Worm (Caenorhabditis elegans) whole organism, L4/young adult: ENCODE measurements around the gene srt-15.
"Not testable (repeated sequence)": the region's sequence is repeated elsewhere in the genome, so short reads cannot be mapped to it uniquely, and the experiment has no call there.

Experiments used
- W03F9.2 ChIP-seq: fragments of 150-350 bp; optimal IDR thresholded peaks from 2 replicates; lab custom pipeline; 2014; ENCODE audit warnings: missing biosample characterization, missing genetic modification characterization
- dao-5 ChIP-seq: sonication (generic microtip); optimal IDR thresholded peaks from 2 replicates; lab custom pipeline; 2016; ENCODE audit warnings: missing genotype, missing genetic modification characterization, moderate library complexity, missing compliant biosample characterization
- him-1 ChIP-seq: sonication (generic microtip); optimal IDR thresholded peaks from 2 replicates; lab custom pipeline; 2016; ENCODE audit warnings: missing genotype, missing genetic modification reagents, missing genetic modification characterization, missing compliant biosample characterization

Gene srt-15

DNA sequence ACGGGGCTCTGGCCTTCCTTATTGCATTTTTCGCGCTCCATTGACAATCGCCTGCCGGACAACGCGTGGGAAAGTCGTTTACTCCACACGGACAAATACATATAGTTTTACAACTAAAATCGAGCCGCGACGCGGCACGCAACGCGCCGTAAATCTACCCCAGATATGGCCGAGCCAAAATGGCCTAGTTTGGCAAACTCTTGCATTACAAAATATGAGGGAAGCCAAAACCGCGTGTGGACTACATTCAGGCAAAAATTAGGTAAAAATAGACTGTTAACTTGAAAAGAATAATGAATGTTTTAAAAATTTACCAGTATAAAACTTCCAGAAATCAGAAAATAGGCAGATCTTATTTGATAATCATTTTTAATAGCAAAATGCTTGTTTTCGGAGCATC is 2.4 kb upstream of the srt-15 start, which contains the start of gene srt-16:
TSS of gene srt-16 (minus strand) at position 101 of the 400 bp plus-strand sequence.
- TF ChIP-seq him-1, dao-5, W03F9.2 (tag; lab: Kevin White, UChicago): not testable (repeated sequence)

DNA sequence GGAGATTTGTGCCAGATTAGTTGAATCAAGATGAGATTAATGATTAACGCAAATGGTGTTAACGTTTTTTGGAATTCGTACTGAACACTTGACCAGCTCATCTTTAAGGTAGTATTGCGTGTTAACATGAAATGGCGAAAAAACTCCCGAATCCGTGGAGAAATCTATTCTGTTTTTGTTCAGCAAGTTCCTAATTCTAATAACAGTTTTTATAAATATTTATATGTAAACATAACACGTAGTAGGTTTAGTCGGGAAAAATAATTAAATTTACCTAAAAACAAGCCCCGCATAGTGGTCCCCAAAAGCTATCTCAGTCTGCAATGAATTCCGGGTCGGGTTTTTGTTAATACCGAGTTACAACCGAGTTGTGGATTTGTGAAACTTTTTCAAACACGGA is 3.0 kb downstream of the srt-15 start, which contains the start of gene str-244:
TSS of gene str-244 (minus strand) at position 101 of the 400 bp plus-strand sequence.
- TF ChIP-seq him-1 (tag; lab: Kevin White, UChicago) (no peak), dao-5 (tag; lab: Kevin White, UChicago) (no peak), W03F9.2 (tag; lab: Kevin White, UChicago) (no peak)

DNA sequence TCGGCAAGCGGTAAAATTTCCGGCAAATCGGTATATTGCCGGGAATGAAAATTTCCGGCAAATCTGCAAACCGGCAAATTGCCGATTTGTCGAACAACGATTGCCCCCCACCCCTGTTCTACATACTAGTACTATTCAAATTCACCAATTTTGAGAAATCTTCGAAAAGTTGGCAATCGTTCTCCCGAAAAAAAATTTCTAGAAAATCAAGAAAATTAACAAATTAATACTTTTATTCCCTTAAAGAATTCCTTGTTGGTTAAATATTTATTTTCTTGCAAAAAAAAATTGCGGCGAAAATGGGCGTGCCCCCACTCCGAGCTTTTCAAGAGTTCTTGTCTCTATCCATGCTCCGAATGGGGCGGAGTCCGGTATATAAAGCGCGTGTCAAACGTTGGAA is 7.7 kb downstream of the srt-15 start, which contains the start of gene C50H11.8:
TSS of gene C50H11.8 (plus strand) at position 301 of the 400 bp plus-strand sequence.
- TF ChIP-seq W03F9.2 (tag; lab: Kevin White, UChicago): no peak
- no peak for TF ChIP-seq him-1 (tag; lab: Kevin White, UChicago)
- TF ChIP-seq dao-5 (tag; lab: Kevin White, UChicago): no peak

DNA sequence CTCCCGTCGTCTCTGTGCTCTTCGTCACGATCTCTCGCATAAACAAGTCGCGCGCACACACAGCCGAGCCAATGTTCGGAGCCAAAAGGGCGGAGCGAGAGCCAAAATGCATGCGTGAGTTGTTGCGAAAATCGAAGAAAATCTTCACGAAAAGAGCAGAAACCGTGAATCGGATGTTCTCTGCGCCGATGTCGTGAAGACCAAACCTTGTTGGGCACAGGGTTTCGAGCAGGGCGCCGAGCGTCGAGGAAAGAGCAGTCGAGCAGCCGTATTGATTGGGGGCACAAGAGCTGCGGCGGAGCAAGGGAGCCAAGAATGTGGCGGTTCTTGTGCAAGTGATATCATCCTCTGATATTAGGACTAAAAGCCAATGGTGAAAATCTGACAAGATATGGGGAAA is 15.6 kb downstream of the srt-15 start:
- no peak for TF ChIP-seq dao-5 (tag; lab: Kevin White, UChicago)
- no peak for TF ChIP-seq him-1 (tag; lab: Kevin White, UChicago)
- TF ChIP-seq W03F9.2 (tag; lab: Kevin White, UChicago): no peak

DNA sequence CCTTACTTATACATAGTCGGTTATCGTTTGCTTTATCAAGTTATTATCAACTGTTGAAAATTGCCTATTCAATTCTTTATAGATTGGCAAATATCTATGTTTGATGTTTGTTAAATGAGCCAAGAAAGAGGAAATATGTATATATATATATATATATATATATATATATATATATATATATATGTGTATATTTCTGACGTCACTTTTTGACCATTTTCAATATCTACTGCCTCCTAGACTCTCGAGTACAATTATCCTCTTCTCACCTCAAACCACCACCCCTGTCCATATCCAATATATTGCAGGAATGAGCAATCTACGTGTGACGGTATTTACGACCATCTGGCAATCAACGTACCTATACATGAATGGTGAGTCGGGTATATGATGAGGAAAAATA is 17.1 kb downstream of the srt-15 start, which contains the start of gene F59D6.1:
TSS of gene F59D6.1 (plus strand) at position 301 of the 400 bp plus-strand sequence.
- TF ChIP-seq him-1 (tag; lab: Kevin White, UChicago) (no peak), W03F9.2 (tag; lab: Kevin White, UChicago) (no peak), dao-5 (tag; lab: Kevin White, UChicago) (no peak)

DNA sequence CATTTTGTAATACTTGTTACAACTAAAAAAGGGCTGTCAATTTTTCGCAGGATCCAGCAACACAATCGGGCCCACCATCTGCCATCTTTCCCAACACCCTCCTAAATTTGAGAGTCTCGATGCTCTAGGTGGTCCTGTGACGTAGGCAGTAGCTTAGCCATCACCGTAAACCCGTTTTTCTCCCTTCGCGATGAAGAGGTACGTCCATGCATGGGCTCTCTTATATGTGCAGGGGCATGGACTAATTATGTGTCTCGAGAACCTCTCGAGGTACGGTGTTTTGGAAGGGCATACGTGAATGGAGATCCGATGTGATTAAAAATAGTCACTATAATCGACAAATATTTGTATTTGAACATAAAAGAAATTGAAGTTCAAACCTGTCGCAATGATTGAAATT is 21.0 kb downstream of the srt-15 start:
- no peak for TF ChIP-seq him-1 (tag; lab: Kevin White, UChicago)
- TF ChIP-seq W03F9.2 (tag; lab: Kevin White, UChicago): no peak
- no peak for TF ChIP-seq dao-5 (tag; lab: Kevin White, UChicago)

DNA sequence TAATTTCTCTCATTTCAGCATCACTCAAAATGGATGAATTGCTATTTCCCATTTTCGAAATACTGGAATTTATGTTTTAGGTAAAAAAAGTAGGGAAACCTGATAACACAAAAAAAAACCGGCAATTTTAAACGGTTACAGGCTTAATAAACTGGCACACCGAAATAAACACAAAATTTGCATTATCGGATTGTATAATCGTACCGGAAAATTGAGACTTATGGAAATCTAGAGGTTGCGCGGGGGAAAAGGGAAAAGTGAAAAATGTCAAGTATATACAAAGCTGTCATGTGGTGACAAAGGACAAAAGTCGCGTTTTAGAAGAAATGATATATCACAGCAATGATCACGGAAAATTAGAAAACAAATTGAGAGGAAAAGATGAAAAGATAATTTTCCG is 22.7 kb downstream of the srt-15 start, which contains the start of gene chpf-2:
TSS of gene chpf-2 (minus strand) at position 101 of the 400 bp plus-strand sequence.
- no peak for TF ChIP-seq dao-5 (tag; lab: Kevin White, UChicago)
- TF ChIP-seq W03F9.2 (tag; lab: Kevin White, UChicago): no peak
- no peak for TF ChIP-seq him-1 (tag; lab: Kevin White, UChicago)

DNA sequence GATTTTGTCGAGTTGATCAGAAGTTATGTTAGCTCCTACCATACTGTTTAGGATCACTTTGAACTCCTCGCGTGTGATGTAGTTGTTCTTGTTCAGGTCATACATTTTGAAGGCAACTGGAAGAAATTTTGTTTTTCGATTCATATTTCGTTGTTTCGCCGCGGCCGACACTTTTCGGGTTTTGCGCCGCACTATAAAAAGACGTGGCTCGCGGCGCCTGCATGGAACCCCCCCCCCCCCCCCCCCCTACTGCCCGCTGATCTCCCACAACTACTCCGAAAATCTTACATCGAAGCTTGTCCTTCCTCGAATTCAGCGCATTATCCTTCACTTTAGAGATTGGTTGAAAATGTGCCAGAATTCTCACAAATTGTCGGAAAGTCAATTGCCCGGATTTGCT is 23.9 kb downstream of the srt-15 start:
- TF ChIP-seq dao-5 (tag; lab: Kevin White, UChicago) (no peak), him-1 (tag; lab: Kevin White, UChicago) (no peak), W03F9.2 (tag; lab: Kevin White, UChicago) (no peak)

DNA sequence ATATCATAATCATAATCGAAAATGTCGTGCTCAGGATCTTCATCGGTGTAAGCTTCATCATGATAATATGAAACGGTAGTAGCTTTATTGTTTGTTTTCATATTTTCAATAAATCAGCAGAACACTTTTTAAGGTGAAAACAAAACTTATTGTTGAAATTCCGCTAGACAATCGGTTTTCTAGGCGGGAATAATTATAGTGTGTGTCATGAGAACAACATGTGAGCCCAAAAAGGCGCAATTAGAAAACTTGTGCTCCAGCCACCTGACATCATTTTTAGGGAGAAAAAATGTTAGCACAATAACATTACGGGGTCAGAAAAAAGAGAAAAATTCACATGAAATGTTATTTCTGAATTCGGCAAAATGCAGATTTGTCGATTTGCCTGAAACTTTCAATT is 27.7 kb downstream of the srt-15 start, which contains the start of gene srw-8:
TSS of gene srw-8 (minus strand) at position 101 of the 400 bp plus-strand sequence.
- TF ChIP-seq him-1 (tag; lab: Kevin White, UChicago) (no peak), dao-5 (tag; lab: Kevin White, UChicago) (no peak), W03F9.2 (tag; lab: Kevin White, UChicago) (no peak)

DNA sequence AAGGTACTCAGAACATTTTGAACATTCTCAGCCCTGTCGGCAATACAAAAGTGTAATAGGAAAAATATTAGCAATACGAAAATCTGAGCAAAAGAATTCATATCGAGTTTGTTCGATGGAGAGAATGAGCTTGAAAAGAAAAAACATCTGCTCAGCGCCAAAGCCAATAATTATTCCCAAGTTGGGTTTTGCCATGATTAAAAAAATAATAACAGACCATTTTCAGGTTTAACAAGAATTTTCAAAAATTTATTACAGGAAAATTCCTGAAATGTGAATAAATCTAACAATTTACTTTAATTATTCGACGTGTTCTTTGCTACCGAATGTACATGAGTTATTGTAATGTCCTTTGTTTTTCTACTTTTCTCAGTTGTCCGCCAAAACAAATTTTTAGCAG is 29.6 kb downstream of the srt-15 start, which contains the start of gene irld-38:
TSS of gene irld-38 (minus strand) at position 101 of the 400 bp plus-strand sequence.
- TF ChIP-seq dao-5 (tag; lab: Kevin White, UChicago): no peak
- TF ChIP-seq him-1 (tag; lab: Kevin White, UChicago): no peak
- no peak for TF ChIP-seq W03F9.2 (tag; lab: Kevin White, UChicago)

DNA sequence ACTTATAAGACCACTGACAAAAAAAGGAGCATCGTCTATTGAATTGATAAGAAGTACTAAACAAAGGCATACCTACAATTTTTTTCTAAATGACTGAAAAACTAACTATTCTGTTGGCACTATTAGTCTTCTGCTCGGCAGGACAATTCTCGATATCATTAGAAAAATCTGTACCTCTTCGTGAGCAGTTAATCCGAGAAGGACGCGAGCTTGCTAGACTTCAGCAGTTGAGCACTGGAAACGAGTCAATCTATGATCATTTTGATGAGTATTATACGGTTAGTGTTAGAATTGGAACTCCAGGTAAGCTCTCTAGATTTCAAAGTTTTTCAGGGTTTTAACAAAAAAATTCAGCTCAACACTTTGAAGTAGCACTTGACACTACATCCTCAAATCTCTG is 33.8 kb downstream of the srt-15 start, which contains the start of gene asp-7:
TSS of gene asp-7 (plus strand) at position 81 of the 400 bp plus-strand sequence.
- TF ChIP-seq dao-5 (tag; lab: Kevin White, UChicago) (no peak), W03F9.2 (tag; lab: Kevin White, UChicago) (no peak), him-1 (tag; lab: Kevin White, UChicago) (no peak)

DNA sequence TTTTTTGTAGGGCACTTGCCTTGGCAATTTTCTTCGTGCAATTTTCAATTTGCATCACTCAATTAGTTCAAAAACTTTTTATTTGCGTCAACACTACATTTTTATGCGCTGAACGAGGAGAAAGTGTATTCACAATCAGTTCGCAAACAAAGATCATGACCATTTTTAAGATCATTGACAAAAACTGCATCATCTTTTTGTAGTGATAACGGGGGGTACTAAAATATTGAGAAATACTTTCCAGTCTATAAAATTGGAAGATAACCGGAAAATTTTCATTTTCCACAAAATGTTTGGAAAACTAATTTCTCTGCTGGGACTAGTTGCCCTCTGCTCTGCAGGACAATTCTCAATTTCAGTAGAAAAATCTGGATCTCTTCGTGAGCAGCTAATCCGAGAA is 37.7 kb downstream of the srt-15 start, which contains the start of gene asp-8:
TSS of gene asp-8 (plus strand) at position 276 of the 400 bp plus-strand sequence.
- TF ChIP-seq him-1 (tag; lab: Kevin White, UChicago): no peak
- TF ChIP-seq W03F9.2 (tag; lab: Kevin White, UChicago): no peak
- no peak for TF ChIP-seq dao-5 (tag; lab: Kevin White, UChicago)

DNA sequence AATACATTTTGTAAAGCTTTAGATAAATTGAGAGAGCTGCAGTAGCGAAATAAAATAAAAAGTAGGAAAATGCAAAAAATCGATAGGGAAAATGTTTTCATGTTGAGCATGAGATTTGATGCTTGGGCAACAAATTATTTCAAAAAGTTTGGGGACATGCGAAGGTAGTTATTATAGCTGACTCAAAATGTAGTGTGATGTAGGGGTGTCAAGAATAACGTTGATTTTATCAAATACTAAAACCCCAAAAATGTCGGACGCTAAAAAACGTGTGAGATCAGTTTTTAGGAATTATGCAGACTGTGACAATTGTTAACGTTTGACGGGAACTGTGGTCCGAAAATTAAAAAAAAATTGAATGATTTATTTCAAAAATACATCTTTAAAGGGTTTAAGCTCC is 40.7 kb downstream of the srt-15 start, which contains the start of gene irld-12:
TSS of gene irld-12 (minus strand) at position 101 of the 400 bp plus-strand sequence.
- TF ChIP-seq W03F9.2 (tag; lab: Kevin White, UChicago): no peak
- TF ChIP-seq dao-5 (tag; lab: Kevin White, UChicago): no peak
- no peak for TF ChIP-seq him-1 (tag; lab: Kevin White, UChicago)
